Worm (Caenorhabditis elegans): ENCODE results near the gene H02F09.3.

DNA sequence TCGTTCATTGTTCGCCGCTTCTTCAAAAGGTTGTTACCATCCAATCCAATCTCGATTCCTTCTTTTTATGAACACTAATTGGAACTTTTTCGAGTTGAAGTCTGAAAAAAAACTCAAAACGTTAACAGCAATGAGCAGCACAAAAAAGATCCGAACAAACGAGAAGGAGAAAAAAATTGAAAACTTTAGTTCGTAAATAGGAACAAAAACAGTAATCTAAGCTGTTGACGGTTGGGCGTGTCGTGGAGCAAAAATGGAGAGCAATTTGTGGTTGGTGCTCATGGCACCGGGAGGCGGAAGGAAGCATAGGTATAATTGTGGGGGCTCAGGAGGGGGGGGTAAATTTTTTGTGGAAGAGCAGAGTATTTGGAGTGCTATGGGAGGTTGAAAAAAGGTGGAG lies 47.1 kb upstream of the H02F09.3 start, which contains the start of gene toca-1:
- TF ChIP-seq ztf-4 (tag; optimal IDR thresholded peaks at IDR 0.05) (no peak), unc-39 (tag; optimal IDR thresholded peaks at IDR 0.05) (no peak), unc-62 (GFP tag; optimal IDR thresholded peaks at IDR 0.05) (no peak), nhr-25 (tag; optimal IDR thresholded peaks at IDR 0.05) (no peak), nhr-28 (tag; optimal IDR thresholded peaks at IDR 0.05) (no peak), nfya-1 (tag; optimal IDR thresholded peaks at IDR 0.05; ENCODE audit: insufficient read depth) (no peak), nhr-23 (tag; optimal IDR thresholded peaks at IDR 0.05) (no peak), nhr-77 (tag; optimal IDR thresholded peaks at IDR 0.05) (no peak), skn-1 (tag; optimal IDR thresholded peaks at IDR 0.05) (no peak)

Data from whole organism, L3 larva.